Fruit fly (Drosophila melanogaster) whole organism, embryonic: ENCODE results near the gene CG13248.

Experiments used
- Adf1 ChIP-seq: fragments of 200-800 bp; sonication (Bioruptor generic); IDR thresholded peaks from 2 replicates; pipeline ENCODE4 v1.3.6; 2022; ENCODE audit warnings: missing biosample characterization, missing genetic modification characterization
- Antp ChIP-seq: fragments of 200-800 bp; sonication (Bioruptor generic); optimal IDR thresholded peaks from 3 replicates; lab custom pipeline; 2016; ENCODE audit warnings: missing biosample characterization, missing genetic modification characterization
- BtbVII ChIP-seq: fragments of 200-800 bp; sonication (Bioruptor generic); optimal IDR thresholded peaks from 3 replicates; lab custom pipeline; 2017; ENCODE audit warnings: missing biosample characterization, mild to moderate bottlenecking, missing genetic modification characterization
- CG10959 ChIP-seq: fragments of 200-800 bp; sonication (Bioruptor generic); IDR thresholded peaks from 2 replicates; pipeline ENCODE4 v1.3.6; 2022; ENCODE audit warnings: missing biosample characterization, missing genetic modification characterization
- CG10979 ChIP-seq: fragments of 200-800 bp; sonication (Bioruptor generic); optimal IDR thresholded peaks from 2 replicates; lab custom pipeline; 2018; ENCODE audit warnings: missing biosample characterization, mild to moderate bottlenecking, missing genetic modification characterization, moderate library complexity
- CG11560 ChIP-seq: fragments of 200-800 bp; sonication (Bioruptor generic); IDR thresholded peaks from 3 replicates; pipeline ENCODE4 v1.3.6; 2022; ENCODE audit warnings: missing biosample characterization, missing genetic modification characterization
- CG12391 ChIP-seq: fragments of 200-800 bp; sonication (Bioruptor generic); optimal IDR thresholded peaks from 3 replicates; lab custom pipeline; 2018; ENCODE audit warnings: missing biosample characterization, mild to moderate bottlenecking, missing genetic modification characterization, moderate library complexity
- CG14667 ChIP-seq: fragments of 200-800 bp; sonication (Bioruptor generic); IDR thresholded peaks from 2 replicates; pipeline ENCODE4 v1.3.6; 2022; ENCODE audit warnings: missing biosample characterization, missing genetic modification characterization
- CG14710 ChIP-seq: fragments of 200-800 bp; sonication (Bioruptor generic); optimal IDR thresholded peaks from 3 replicates; lab custom pipeline; 2019; ENCODE audit warnings: missing biosample characterization, mild to moderate bottlenecking, missing genetic modification characterization, moderate library complexity
- CG14965 ChIP-seq: fragments of 200-800 bp; sonication (Bioruptor generic); optimal IDR thresholded peaks from 2 replicates; lab custom pipeline; 2016; ENCODE audit warnings: missing biosample characterization, missing genetic modification characterization, borderline replicate concordance
- CG16815 ChIP-seq: fragments of 200-800 bp; sonication (Bioruptor generic); optimal IDR thresholded peaks from 3 replicates; lab custom pipeline; 2017; ENCODE audit warnings: missing biosample characterization, mild to moderate bottlenecking, missing genetic modification characterization
- CG18476 ChIP-seq: fragments of 200-800 bp; sonication (Bioruptor generic); optimal IDR thresholded peaks from 2 replicates; lab custom pipeline; 2016; ENCODE audit warnings: missing biosample characterization, mild to moderate bottlenecking, missing genetic modification characterization
- CG18764 ChIP-seq: fragments of 200-800 bp; sonication (Bioruptor generic); optimal IDR thresholded peaks from 3 replicates; lab custom pipeline; 2016; ENCODE audit warnings: missing biosample characterization, missing genetic modification characterization
- CG2712 ChIP-seq: fragments of 200-800 bp; optimal IDR thresholded peaks from 3 replicates; lab custom pipeline; 2019; ENCODE audit warnings: missing biosample characterization, mild to moderate bottlenecking, missing genetic modification characterization, moderate library complexity
- CG2875 ChIP-seq: fragments of 200-800 bp; sonication (Bioruptor generic); optimal IDR thresholded peaks from 2 replicates; lab custom pipeline; 2017; ENCODE audit warnings: missing biosample characterization, mild to moderate bottlenecking, missing genetic modification characterization, missing genetic modification reagents
- CG32772 ChIP-seq: fragments of 200-800 bp; sonication (Bioruptor generic); IDR thresholded peaks from 2 replicates; pipeline ENCODE4 v1.3.6; 2022; ENCODE audit warnings: missing biosample characterization, missing genetic modification characterization
- CG43689 ChIP-seq: fragments of 200-800 bp; sonication (Bioruptor generic); IDR thresholded peaks from 2 replicates; pipeline ENCODE4 v1.3.6; 2022; ENCODE audit warnings: missing biosample characterization, missing genetic modification characterization
- CG5180 ChIP-seq: fragments of 200-800 bp; sonication (Bioruptor generic); optimal IDR thresholded peaks from 3 replicates; lab custom pipeline; 2017; ENCODE audit warnings: missing biosample characterization, missing genetic modification characterization, mild to moderate bottlenecking, moderate library complexity, missing genetic modification reagents
- CG7556 ChIP-seq: fragments of 200-800 bp; sonication (Bioruptor generic); optimal IDR thresholded peaks from 2 replicates; lab custom pipeline; 2017; ENCODE audit warnings: missing biosample characterization, mild to moderate bottlenecking, missing genetic modification characterization
- CG7839 ChIP-seq: fragments of 200-800 bp; sonication (Bioruptor generic); optimal IDR thresholded peaks from 3 replicates; lab custom pipeline; 2018; ENCODE audit warnings: missing biosample characterization, mild to moderate bottlenecking, missing genetic modification characterization, moderate library complexity
- CG8924 ChIP-seq: fragments of 200-800 bp; optimal IDR thresholded peaks from 3 replicates; lab custom pipeline; 2019; ENCODE audit warnings: missing biosample characterization, mild to moderate bottlenecking, missing genetic modification characterization, moderate library complexity
- D19A ChIP-seq: fragments of 200-800 bp; optimal IDR thresholded peaks from 3 replicates; lab custom pipeline; 2019; ENCODE audit warnings: missing biosample characterization, mild to moderate bottlenecking, missing genetic modification characterization, moderate library complexity
- Dip3 ChIP-seq: fragments of 200-800 bp; sonication (Bioruptor generic); optimal IDR thresholded peaks from 3 replicates; lab custom pipeline; 2016; ENCODE audit warnings: missing biosample characterization, missing genetic modification characterization
- Drgx ChIP-seq: fragments of 200-800 bp; sonication (Bioruptor generic); IDR thresholded peaks from 2 replicates; pipeline ENCODE4 v1.3.6; 2022; ENCODE audit warnings: missing biosample characterization, missing genetic modification characterization
- Gug ChIP-seq: fragments of 200-800 bp; sonication (Bioruptor generic); IDR thresholded peaks from 4 replicates; pipeline ENCODE4 v1.3.6; 2022; ENCODE audit warnings: missing biosample characterization, missing genetic modification characterization
- Hr3 ChIP-seq: fragments of 200-800 bp; sonication (Bioruptor generic); optimal IDR thresholded peaks from 3 replicates; lab custom pipeline; 2016; ENCODE audit warnings: missing biosample characterization, missing genetic modification characterization
- Mrtf ChIP-seq: fragments of 200-800 bp; sonication (Bioruptor generic); IDR thresholded peaks from 3 replicates; pipeline ENCODE4 v1.3.6; 2022; ENCODE audit warnings: missing biosample characterization, missing genetic modification characterization
- NFAT ChIP-seq: fragments of 200-800 bp; sonication (Bioruptor generic); IDR thresholded peaks from 2 replicates; pipeline ENCODE4 v1.3.6; 2022; ENCODE audit warnings: missing biosample characterization, missing genetic modification characterization
- Oli ChIP-seq: fragments of 200-800 bp; sonication (Bioruptor generic); optimal IDR thresholded peaks from 2 replicates; lab custom pipeline; 2018; ENCODE audit warnings: missing biosample characterization, mild to moderate bottlenecking, missing genetic modification characterization, moderate library complexity
- Sox102F ChIP-seq: fragments of 200-800 bp; sonication (Bioruptor generic); optimal IDR thresholded peaks from 2 replicates; lab custom pipeline; 2018; ENCODE audit warnings: missing biosample characterization, mild to moderate bottlenecking, missing genetic modification characterization, moderate library complexity
- Xrp1 ChIP-seq: fragments of 200-800 bp; sonication (Bioruptor generic); IDR thresholded peaks from 2 replicates; pipeline ENCODE4 v1.3.6; 2022; ENCODE audit warnings: missing biosample characterization, missing genetic modification characterization
- ac ChIP-seq: fragments of 200-800 bp; sonication (Bioruptor generic); optimal IDR thresholded peaks from 3 replicates; lab custom pipeline; 2017; ENCODE audit warnings: missing biosample characterization, mild to moderate bottlenecking, missing genetic modification characterization
- ara ChIP-seq: fragments of 200-800 bp; sonication (Bioruptor generic); IDR thresholded peaks from 2 replicates; pipeline ENCODE4 v1.3.6; 2022; ENCODE audit warnings: missing biosample characterization, missing genetic modification characterization
- bsh ChIP-seq, 2 experiments: fragments of 200-800 bp; sonication (Bioruptor generic); optimal IDR thresholded peaks; 2 replicates each; lab custom pipeline; 2017 to 2018; ENCODE audit warnings: mild to moderate bottlenecking in 2 of 2, missing biosample characterization in 2 of 2, missing genetic modification characterization in 2 of 2, moderate library complexity in 1 of 2
- esg ChIP-seq: fragments of 200-800 bp; sonication (Bioruptor generic); conservative IDR thresholded peaks from 2 replicates; pipeline ENCODE4 v1.3.6; 2022; ENCODE audit warnings: missing biosample characterization, missing genetic modification characterization
- grau ChIP-seq: fragments of 200-800 bp; optimal IDR thresholded peaks from 3 replicates; lab custom pipeline; 2019; ENCODE audit warnings: missing biosample characterization, mild to moderate bottlenecking, missing genetic modification characterization, moderate library complexity
- gsb-n ChIP-seq: fragments of 200-800 bp; sonication (Bioruptor generic); optimal IDR thresholded peaks from 3 replicates; lab custom pipeline; 2018; ENCODE audit warnings: missing biosample characterization, mild to moderate bottlenecking, missing genetic modification characterization
- lmd ChIP-seq: fragments of 200-800 bp; sonication (Bioruptor generic); IDR thresholded peaks from 2 replicates; pipeline ENCODE4 v1.3.6; 2022; ENCODE audit warnings: missing biosample characterization, missing genetic modification characterization
- lola ChIP-seq, 3 experiments: fragments of >200 bp in 2 of 3; fragments of 200-800 bp in 1 of 3; sonication (Bioruptor generic) in 1 of 3; optimal IDR thresholded peaks; 2 replicates each; lab custom pipeline; 2017 to 2019; ENCODE audit warnings: missing biosample characterization in 3 of 3, missing genetic modification characterization in 3 of 3, mild to moderate bottlenecking in 1 of 3, moderate library complexity in 1 of 3
- lov ChIP-seq, 2 experiments: fragments of 200-800 bp in 1 of 2; fragments of >200 bp in 1 of 2; sonication (Bioruptor generic) in 1 of 2; IDR thresholded peaks in 1 of 2; optimal IDR thresholded peaks in 1 of 2; 2 replicates in 1 of 2; 3 replicates in 1 of 2; pipeline versions ENCODE4 v1.3.6 to Lab custom; 2017 to 2022; ENCODE audit warnings: missing biosample characterization in 1 of 2, missing genetic modification characterization in 1 of 2
- mam ChIP-seq: fragments of 200-800 bp; sonication (Bioruptor generic); optimal IDR thresholded peaks from 3 replicates; lab custom pipeline; 2016; ENCODE audit warnings: missing biosample characterization, missing genetic modification characterization
- nmo ChIP-seq: fragments of 200-800 bp; sonication (Bioruptor generic); optimal IDR thresholded peaks from 2 replicates; lab custom pipeline; 2018; ENCODE audit warnings: missing biosample characterization, mild to moderate bottlenecking, missing genetic modification characterization, moderate library complexity
- prd ChIP-seq, 3 experiments: fragments of >200 bp in 2 of 3; fragments of 200-800 bp in 1 of 3; sonication (Bioruptor generic) in 1 of 3; optimal IDR thresholded peaks in 2 of 3; IDR thresholded peaks in 1 of 3; 2 replicates in 2 of 3; 3 replicates in 1 of 3; pipeline versions ENCODE4 v1.3.6 to Lab custom; 2017 to 2022; ENCODE audit warnings: missing biosample characterization in 1 of 3, missing genetic modification characterization in 1 of 3
- row ChIP-seq: fragments of 200-800 bp; sonication (Bioruptor generic); IDR thresholded peaks from 3 replicates; pipeline ENCODE4 v1.3.6; 2022; ENCODE audit warnings: missing biosample characterization, missing genetic modification characterization
- sens ChIP-seq: fragments of 200-800 bp; sonication (Bioruptor generic); peaks from one replicate; lab custom pipeline; 2016; ENCODE audit warnings: missing biosample characterization, missing genetic modification characterization
- slbo ChIP-seq: fragments of 200-800 bp; sonication (Bioruptor generic); IDR thresholded peaks from 2 replicates; pipeline ENCODE4 v1.3.6; 2022; ENCODE audit warnings: missing biosample characterization, missing genetic modification characterization
- ssp ChIP-seq: fragments of 200-800 bp; sonication (Bioruptor generic); IDR thresholded peaks from 2 replicates; pipeline ENCODE4 v1.3.6; 2022; ENCODE audit warnings: missing biosample characterization, missing genetic modification characterization
- vvl ChIP-seq: fragments of 200-800 bp; sonication (Bioruptor generic); IDR thresholded peaks from 2 replicates; pipeline ENCODE4 v1.3.6; 2022; ENCODE audit warnings: missing biosample characterization, missing genetic modification characterization
- yki ChIP-seq: fragments of >200 bp; optimal IDR thresholded peaks from 3 replicates; lab custom pipeline; 2018

The CG13248 gene

dm6 chr3L:20447337-20447736 lies 37.0 kb upstream of the CG13248 start (continued):
- TF ChIP-seq nmo (GFP tag; lab: Kevin White, UChicago) (peak; percentile 58), Sox102F (peak; percentile 39), Dip3 (GFP tag; lab: Kevin White, UChicago) (no peak), row (GFP tag; lab: Robert Waterston, UW) (0 out of 3 replicates have a peak, but pooled peaks have one; percentile 33), vvl (GFP tag; lab: Robert Waterston, UW) (peak; percentile 38; the same call in 1 of the 2 replicates), Hr3 (GFP tag; lab: Kevin White, UChicago) (no peak), CG18476 (peak; percentile 3), lmd (GFP tag; lab: Robert Waterston, UW) (peak; percentile 16; the same call in 1 of the 2 replicates), D19A (tag; lab: Kevin White, UChicago) (peak; percentile 48), CG14710 (tag; lab: Kevin White, UChicago) (peak; percentile 30), CG12391 (tag; lab: Kevin White, UChicago) (peak; percentile 18), CG2875 (GFP tag; lab: Kevin White, UChicago) (peak; percentile 9), bsh (GFP tag; optimal IDR thresholded peaks at IDR 0.05; lab: Kevin White, UChicago) (peak in 1 of 2 experiments; percentile 43), Mrtf (0 out of 3 replicates have a peak, but pooled peaks have one; percentile 36), CG14965 (GFP tag; lab: Kevin White, UChicago) (no peak), Adf1 (no peak), CG14667 (0 out of 2 replicates have a peak, but pooled peaks have one; percentile 11), prd (optimal IDR thresholded peaks at IDR 0.05; lab: Kevin White, UChicago) (no peak), prd (GFP tag; IDR thresholded peaks at IDR 0.05; lab: Robert Waterston, UW) (peak; percentile 34; the same call in 1 of the 3 replicates), Antp (GFP tag; lab: Kevin White, UChicago) (peak; percentile 1), mam (GFP tag; lab: Kevin White, UChicago) (peak; percentile 17), ara (GFP tag; lab: Robert Waterston, UW) (0 out of 2 replicates have a peak, but pooled peaks have one; percentile 23), CG2712 (tag; lab: Kevin White, UChicago) (peak; percentile 50), CG11560 (tag; lab: Robert Waterston, UW) (0 out of 3 replicates have a peak, but pooled peaks have one; percentile 35), CG7556 (no peak), yki (lab: Kevin White, UChicago) (no peak), grau (peak; percentile 87), CG10979 (tag; lab: Kevin White, UChicago) (peak; percentile 53), Drgx (GFP tag; lab: Robert Waterston, UW) (peak; percentile 48; the same call in 1 of the 2 replicates), slbo (GFP tag; lab: Robert Waterston, UW) (0 out of 2 replicates have a peak, but pooled peaks have one; percentile 15), ssp (GFP tag; lab: Robert Waterston, UW) (no peak), NFAT (no peak), Xrp1 (GFP tag; lab: Robert Waterston, UW) (peak; percentile 48), lov (optimal IDR thresholded peaks at IDR 0.05; lab: Kevin White, UChicago) (no peak), lov (GFP tag; IDR thresholded peaks at IDR 0.05; lab: Robert Waterston, UW) (0 out of 3 replicates have a peak, but pooled peaks have one; percentile 8), gsb-n (peak; percentile 36), CG16815 (GFP tag; lab: Kevin White, UChicago) (peak; percentile 50), Gug (GFP tag; lab: Robert Waterston, UW) (peak; percentile 21; the same call in 1 of the 4 replicates), CG5180 (peak; percentile 79), CG18764 (GFP tag; lab: Kevin White, UChicago) (no peak), ac (GFP tag; lab: Kevin White, UChicago) (no peak), esg (GFP tag; lab: Robert Waterston, UW) (0 out of 2 replicates have a peak, but pooled peaks have one; percentile 8), CG8924 (no peak), Oli (tag; lab: Kevin White, UChicago) (peak; percentile 25), CG7839 (tag; lab: Kevin White, UChicago) (peak; percentile 32), sens (GFP tag; lab: Kevin White, UChicago) (peak; percentile 70), CG10959 (peak; percentile 43; the same call in 1 of the 2 replicates), CG43689 (no peak), CG32772 (0 out of 2 replicates have a peak, but pooled peaks have one; percentile 22), BtbVII (no peak), lola (GFP tag; optimal IDR thresholded peaks at IDR 0.05; lab: Kevin White, UChicago) (peak in 1 of 3 experiments; percentile 50)
